Fruit fly (Drosophila melanogaster) whole organism, prepupa: Measurements from ENCODE around the gene danr.

Source experiments
- CG1621 ChIP-seq: fragments of 200-800 bp; sonication (Bioruptor generic); optimal IDR thresholded peaks from 3 replicates; lab custom pipeline; 2018; ENCODE audit warnings: missing biosample characterization, mild to moderate bottlenecking, missing genetic modification characterization
- CG8119 ChIP-seq: fragments of 200-800 bp; sonication (Bioruptor generic); IDR thresholded peaks from 3 replicates; pipeline ENCODE4 v1.3.6; 2022; ENCODE audit warnings: missing biosample characterization, missing genetic modification characterization
- CG8632 ChIP-seq: fragments of 200-800 bp; sonication (Bioruptor generic); optimal IDR thresholded peaks from 3 replicates; lab custom pipeline; 2016; ENCODE audit warnings: missing biosample characterization, missing genetic modification characterization
- Eip78C ChIP-seq: fragments of 200-800 bp; sonication (Bioruptor generic); peaks from one replicate; lab custom pipeline; 2016; ENCODE audit warnings: missing biosample characterization, missing genetic modification characterization
- Hr38 ChIP-seq: sonication (Bioruptor generic); optimal IDR thresholded peaks from 2 replicates; lab custom pipeline; 2016; ENCODE audit warnings: missing biosample characterization, missing genetic modification characterization
- Hr4 ChIP-seq: fragments of 200-800 bp; sonication (Bioruptor generic); optimal IDR thresholded peaks from 3 replicates; lab custom pipeline; 2016; ENCODE audit warnings: missing biosample characterization, missing genetic modification characterization
- OdsH ChIP-seq: fragments of 200-800 bp; sonication (Bioruptor generic); optimal IDR thresholded peaks from 3 replicates; lab custom pipeline; 2016; ENCODE audit warnings: missing biosample characterization, missing genetic modification characterization
- Sox14 ChIP-seq: fragments of 200-800 bp; sonication (Bioruptor generic); optimal IDR thresholded peaks from 3 replicates; lab custom pipeline; 2016; ENCODE audit warnings: missing biosample characterization, missing genetic modification characterization
- fd59A ChIP-seq: fragments of 200-800 bp; sonication (Bioruptor generic); optimal IDR thresholded peaks from 2 replicates; lab custom pipeline; 2017; ENCODE audit warnings: missing biosample characterization, mild to moderate bottlenecking, missing genetic modification characterization, missing genetic modification reagents

- TF ChIP-seq Hr38 (GFP tag; lab: Kevin White, UChicago): no peak
- no peak for TF ChIP-seq Hr4
- TF ChIP-seq Sox14 (GFP tag; lab: Kevin White, UChicago): no peak
- TF ChIP-seq OdsH (GFP tag; lab: Kevin White, UChicago): no peak
- TF ChIP-seq Eip78C (GFP tag; lab: Kevin White, UChicago): no peak
- TF ChIP-seq fd59A: no peak
- no peak for TF ChIP-seq CG1621 (tag; lab: Kevin White, UChicago)
- TF ChIP-seq CG8119 (GFP tag; lab: Robert Waterston, UW): no peak
- no peak for TF ChIP-seq CG8632 (GFP tag; lab: Kevin White, UChicago)
Measured at dm6 chr3R:25112466-25112939, 25.4 kb upstream of the danr start, which contains the start of gene Nepl16.
